Worm (Caenorhabditis elegans) whole organism, late embryonic: ENCODE measurements around the gene ser-4.

ENCODE experiments used
- C38D4.7 ChIP-seq: fragments of 200-800 bp; sonication (Bioruptor generic); optimal IDR thresholded peaks from 2 replicates; lab custom pipeline; 2018; ENCODE audit warnings: mild to moderate bottlenecking, missing genetic modification characterization, moderate library complexity, missing compliant biosample characterization
- K02D7.2 ChIP-seq: sonication (generic microtip); optimal IDR thresholded peaks from 2 replicates; lab custom pipeline; 2017; ENCODE audit warnings: mild to moderate bottlenecking, missing genetic modification characterization, missing compliant biosample characterization
- K09A11.1 ChIP-seq: sonication (generic microtip); optimal IDR thresholded peaks from 2 replicates; lab custom pipeline; 2017; ENCODE audit warnings: antibody characterized with exemption, mild to moderate bottlenecking, missing genetic modification characterization, missing compliant biosample characterization; ENCODE audit not compliant: insufficient read depth
- Y22D7AL.16 ChIP-seq: sonication (generic microtip); optimal IDR thresholded peaks from 2 replicates; lab custom pipeline; 2016; ENCODE audit warnings: missing genetic modification characterization, missing compliant biosample characterization
- ahr-1 ChIP-seq: sonication (generic microtip); optimal IDR thresholded peaks from 2 replicates; lab custom pipeline; 2016; ENCODE audit warnings: missing genetic modification characterization, missing compliant biosample characterization
- ama-1 ChIP-seq: fragments of 150-350 bp; optimal IDR thresholded peaks from 2 replicates; lab custom pipeline; 2014
- ceh-14 ChIP-seq: sonication (generic microtip); optimal IDR thresholded peaks from 2 replicates; lab custom pipeline; 2016; ENCODE audit warnings: missing genotype, missing genetic modification characterization, missing compliant biosample characterization
- ceh-18 ChIP-seq: sonication (generic microtip); optimal IDR thresholded peaks from 2 replicates; lab custom pipeline; 2016; ENCODE audit warnings: missing genetic modification characterization, missing compliant biosample characterization
- ceh-2 ChIP-seq: sonication (generic microtip); optimal IDR thresholded peaks from 2 replicates; lab custom pipeline; 2016; ENCODE audit warnings: missing genotype, missing genetic modification characterization, missing compliant biosample characterization
- ceh-22 ChIP-seq: sonication (generic microtip); optimal IDR thresholded peaks from 2 replicates; lab custom pipeline; 2017; ENCODE audit warnings: missing biosample characterization, missing genetic modification characterization
- ceh-30 ChIP-seq: fragments of 150-350 bp; optimal IDR thresholded peaks from 2 replicates; lab custom pipeline; 2014; ENCODE audit warnings: missing biosample characterization, missing genetic modification characterization
- ceh-31 ChIP-seq: sonication (generic microtip); optimal IDR thresholded peaks from 2 replicates; lab custom pipeline; 2016; ENCODE audit warnings: missing genetic modification characterization, missing compliant biosample characterization
- ceh-45 ChIP-seq: fragments of 200-800 bp; sonication (Bioruptor generic); IDR thresholded peaks from 2 replicates; pipeline ENCODE4 v1.3.6; 2022; ENCODE audit warnings: missing genetic modification reagents, missing genetic modification characterization, missing compliant biosample characterization
- ceh-9 ChIP-seq: sonication (generic microtip); optimal IDR thresholded peaks from 2 replicates; lab custom pipeline; 2016; ENCODE audit warnings: mild to moderate bottlenecking, missing genetic modification characterization, inconsistent platforms, missing compliant biosample characterization
- dmd-4 ChIP-seq: sonication (generic microtip); optimal IDR thresholded peaks from 2 replicates; lab custom pipeline; 2016; ENCODE audit warnings: borderline replicate concordance, missing genetic modification characterization, missing compliant biosample characterization
- dve-1 ChIP-seq: sonication (generic microtip); optimal IDR thresholded peaks from 2 replicates; lab custom pipeline; 2017; ENCODE audit warnings: antibody characterized with exemption, mild to moderate bottlenecking, missing genetic modification characterization, missing compliant biosample characterization
- elt-2 ChIP-seq: sonication (generic microtip); optimal IDR thresholded peaks from 2 replicates; lab custom pipeline; 2016; ENCODE audit warnings: missing genetic modification reagents, missing genetic modification characterization, missing compliant biosample characterization
- elt-4 ChIP-seq: sonication (generic microtip); optimal IDR thresholded peaks from 2 replicates; lab custom pipeline; 2016; ENCODE audit warnings: missing genetic modification characterization, missing compliant biosample characterization
- ets-4 ChIP-seq: sonication (generic microtip); optimal IDR thresholded peaks from 2 replicates; lab custom pipeline; 2016; ENCODE audit warnings: missing genetic modification characterization, missing compliant biosample characterization
- eyg-1 ChIP-seq: sonication (generic microtip); optimal IDR thresholded peaks from 2 replicates; lab custom pipeline; 2016; ENCODE audit warnings: missing genotype, missing genetic modification characterization, missing compliant biosample characterization
- fax-1 ChIP-seq: sonication (generic microtip); optimal IDR thresholded peaks from 2 replicates; lab custom pipeline; 2016; ENCODE audit warnings: missing genotype, missing genetic modification characterization, missing compliant biosample characterization
- gmeb-2 ChIP-seq: sonication (generic microtip); optimal IDR thresholded peaks from 2 replicates; lab custom pipeline; 2016; ENCODE audit warnings: missing genetic modification characterization, inconsistent platforms, missing compliant biosample characterization
- hlh-13 ChIP-seq: fragments of 200-800 bp; sonication (Bioruptor generic); optimal IDR thresholded peaks from 2 replicates; lab custom pipeline; 2018; ENCODE audit warnings: mild to moderate bottlenecking, missing genetic modification characterization, missing compliant biosample characterization
- hlh-15 ChIP-seq: sonication (generic microtip); optimal IDR thresholded peaks from 2 replicates; lab custom pipeline; 2016; ENCODE audit warnings: missing genetic modification characterization, missing compliant biosample characterization
- hlh-30 ChIP-seq: sonication (generic microtip); optimal IDR thresholded peaks from 2 replicates; lab custom pipeline; 2017; ENCODE audit warnings: antibody characterized with exemption, missing genetic modification characterization, missing compliant biosample characterization; ENCODE audit not compliant: insufficient read depth
- hlh-6 ChIP-seq: sonication (generic microtip); optimal IDR thresholded peaks from 2 replicates; lab custom pipeline; 2016; ENCODE audit warnings: missing genotype, missing genetic modification characterization, missing compliant biosample characterization
- hlh-8 ChIP-seq: sonication (generic microtip); optimal IDR thresholded peaks from 2 replicates; lab custom pipeline; 2016; ENCODE audit warnings: missing genotype, missing genetic modification characterization, missing compliant biosample characterization
- lim-6 ChIP-seq: sonication (generic microtip); optimal IDR thresholded peaks from 2 replicates; lab custom pipeline; 2016; ENCODE audit warnings: missing genetic modification characterization, missing compliant biosample characterization
- lin-11 ChIP-seq: fragments of 200-800 bp; sonication (Bioruptor generic); optimal IDR thresholded peaks from 2 replicates; lab custom pipeline; 2018; ENCODE audit warnings: mild to moderate bottlenecking, missing genetic modification characterization, missing compliant biosample characterization
- nfya-1 ChIP-seq: sonication (generic microtip); optimal IDR thresholded peaks from 2 replicates; lab custom pipeline; 2017; ENCODE audit warnings: missing genetic modification characterization, mild to moderate bottlenecking, missing compliant biosample characterization, antibody characterized with exemption, moderate library complexity
- nhr-11 ChIP-seq: fragments of 150-350 bp; optimal IDR thresholded peaks from 2 replicates; lab custom pipeline; 2014; ENCODE audit warnings: missing biosample characterization, missing genetic modification characterization
- nhr-232 ChIP-seq: sonication (generic microtip); optimal IDR thresholded peaks from 2 replicates; lab custom pipeline; 2016; ENCODE audit warnings: missing genetic modification characterization, missing compliant biosample characterization
- npax-4 ChIP-seq: sonication (generic microtip); optimal IDR thresholded peaks from 2 replicates; lab custom pipeline; 2016; ENCODE audit warnings: missing genetic modification characterization, missing compliant biosample characterization
- pat-9 ChIP-seq: fragments of 200-800 bp; sonication (Bioruptor generic); optimal IDR thresholded peaks from 2 replicates; lab custom pipeline; 2018; ENCODE audit warnings: mild to moderate bottlenecking, missing genetic modification characterization, moderate library complexity, missing compliant biosample characterization
- pqm-1 ChIP-seq: sonication (generic microtip); optimal IDR thresholded peaks from 2 replicates; lab custom pipeline; 2016; ENCODE audit warnings: missing genetic modification characterization, missing compliant biosample characterization
- sox-2 ChIP-seq: fragments of 200-800 bp; sonication (Bioruptor generic); IDR thresholded peaks from 2 replicates; pipeline ENCODE4 v1.3.6; 2022; ENCODE audit warnings: missing genetic modification reagents, missing genetic modification characterization, missing compliant biosample characterization
- sox-4 ChIP-seq: sonication (generic microtip); optimal IDR thresholded peaks from 2 replicates; lab custom pipeline; 2017; ENCODE audit warnings: mild to moderate bottlenecking, missing genetic modification characterization, inconsistent platforms, missing compliant biosample characterization
- syd-9 ChIP-seq: sonication (generic microtip); optimal IDR thresholded peaks from 2 replicates; lab custom pipeline; 2016; ENCODE audit warnings: mild to moderate bottlenecking, missing genetic modification characterization, moderate library complexity, missing compliant biosample characterization
- tbx-2 ChIP-seq: sonication (generic microtip); optimal IDR thresholded peaks from 2 replicates; lab custom pipeline; 2016; ENCODE audit warnings: missing genetic modification characterization, missing compliant biosample characterization
- tbx-7 ChIP-seq: sonication (generic microtip); optimal IDR thresholded peaks from 2 replicates; lab custom pipeline; 2016; ENCODE audit warnings: missing genotype, missing genetic modification characterization, missing compliant biosample characterization
- unc-3 ChIP-seq, 2 experiments: fragments of 200-800 bp in 1 of 2; sonication (Bioruptor generic) in 1 of 2; sonication (generic microtip) in 1 of 2; conservative IDR thresholded peaks in 1 of 2; optimal IDR thresholded peaks in 1 of 2; 2 replicates each; pipeline versions ENCODE4 v1.3.6 to Lab custom; 2016 to 2022; ENCODE audit warnings: missing compliant biosample characterization in 2 of 2, missing genetic modification characterization in 2 of 2, missing genetic modification reagents in 1 of 2
- unc-86 ChIP-seq: sonication (generic microtip); optimal IDR thresholded peaks from 2 replicates; lab custom pipeline; 2016; ENCODE audit warnings: missing genetic modification characterization, missing compliant biosample characterization
- zip-5 ChIP-seq: sonication (generic microtip); optimal IDR thresholded peaks from 2 replicates; lab custom pipeline; 2016; ENCODE audit warnings: missing genetic modification characterization, missing compliant biosample characterization
- ztf-16 ChIP-seq: sonication (generic microtip); optimal IDR thresholded peaks from 2 replicates; lab custom pipeline; 2017; ENCODE audit warnings: missing genetic modification characterization, missing compliant biosample characterization

ser-4 gene

ce11 chrIII:1704020-1704419 lies 28.9 kb downstream of the ser-4 start:
- TF ChIP-seq gmeb-2 (tag; lab: Kevin White, UChicago) (no peak), syd-9 (tag; lab: Kevin White, UChicago) (no peak), dve-1 (tag; lab: Kevin White, UChicago) (peak; percentile 56), C38D4.7 (GFP tag; lab: Kevin White, UChicago) (no peak), eyg-1 (tag; lab: Kevin White, UChicago) (no peak), nfya-1 (no peak)

ce11 chrIII:1702337-1702736 lies 30.6 kb downstream of the ser-4 start, which contains the start of gene spex-3:
Gene spex-3 (minus strand): TSS chrIII:1702437.
- TF ChIP-seq ets-4, result no peak
- no peak for TF ChIP-seq elt-4 (tag; lab: Kevin White, UChicago)
- no peak for TF ChIP-seq unc-3 (GFP tag; conservative IDR thresholded peaks at IDR 0.05; lab: Robert Waterston, UW)
- TF ChIP-seq unc-3 (tag; optimal IDR thresholded peaks at IDR 0.05; lab: Kevin White, UChicago), result no peak

ce11 chrIII:1698842-1699241 lies 34.1 kb downstream of the ser-4 start, which contains the start of gene fbxa-74:
Gene fbxa-74 (minus strand): TSS chrIII:1698986.
- TF ChIP-seq ceh-45 (GFP tag; lab: Robert Waterston, UW) (no peak), unc-86 (tag; lab: Kevin White, UChicago) (no peak), ceh-14 (no peak), ama-1 (no peak), ceh-2 (tag; lab: Kevin White, UChicago) (no peak), K02D7.2 (no peak), tbx-7 (no peak), lin-11 (tag; lab: Kevin White, UChicago) (no peak)
- TF ChIP-seq, all 69 proteins: peak for 0

- TF ChIP-seq syd-9 (tag; lab: Kevin White, UChicago) (no peak), tbx-7 (no peak), Y22D7AL.16 (tag; lab: Kevin White, UChicago) (no peak), elt-2 (no peak), hlh-13 (no peak), lim-6 (tag; lab: Kevin White, UChicago) (no peak), ets-4 (no peak), hlh-15 (tag; lab: Kevin White, UChicago) (no peak), ceh-31 (tag; lab: Kevin White, UChicago) (no peak), nhr-232 (tag; lab: Kevin White, UChicago) (no peak), sox-4 (tag; lab: Kevin White, UChicago) (no peak), ceh-30 (tag; lab: Kevin White, UChicago) (no peak), nfya-1 (no peak), pat-9 (tag; lab: Kevin White, UChicago) (no peak), npax-4 (no peak), dmd-4 (tag; lab: Kevin White, UChicago) (no peak), fax-1 (no peak), eyg-1 (tag; lab: Kevin White, UChicago) (no peak)
- TF ChIP-seq, all 69 proteins: peak for 0
Observed at ce11 chrIII:1695006-1695405, 37.9 kb downstream of the ser-4 start, which contains the start of gene srd-64. Gene srd-64 (minus strand): TSS chrIII:1695106.

ce11 chrIII:1689927-1690326 lies 43.0 kb downstream of the ser-4 start, which contains the start of gene Y22D7AR.14:
Gene Y22D7AR.14 (minus strand): TSS chrIII:1690027.
- TF ChIP-seq tbx-2 (tag; lab: Kevin White, UChicago) (no peak), K02D7.2 (no peak), hlh-30 (tag; lab: Kevin White, UChicago) (no peak), elt-4 (tag; lab: Kevin White, UChicago) (no peak), ceh-9 (no peak), ceh-22 (tag; lab: Kevin White, UChicago) (no peak), hlh-8 (tag; lab: Kevin White, UChicago) (no peak), gmeb-2 (tag; lab: Kevin White, UChicago) (no peak), nhr-11 (tag; lab: Kevin White, UChicago) (no peak), hlh-6 (tag; lab: Kevin White, UChicago) (no peak), Y22D7AL.16 (tag; lab: Kevin White, UChicago) (no peak), ceh-18 (tag; lab: Kevin White, UChicago) (no peak), K09A11.1 (tag; lab: Kevin White, UChicago) (no peak), pqm-1 (tag; lab: Kevin White, UChicago) (no peak), zip-5 (tag; lab: Kevin White, UChicago) (no peak), ahr-1 (tag; lab: Kevin White, UChicago) (no peak), ztf-16 (tag; lab: Kevin White, UChicago) (no peak), sox-2 (GFP tag; lab: Robert Waterston, UW) (no peak)
